Fruit fly (Drosophila melanogaster): ENCODE measurements around the gene CG32432.

dm6 chr3L:20885172-20885571, at the start of gene CG32432:
- TF ChIP-seq insv (optimal IDR thresholded peaks at IDR 0.05) (no peak), h (optimal IDR thresholded peaks at IDR 0.05) (no peak), psq (optimal IDR thresholded peaks at IDR 0.05) (no peak)
